Fruit fly (Drosophila melanogaster) whole organism, embryonic: ENCODE measurements around the gene CG15725.

Experiments
- ATbp ChIP-seq: fragments of 200-800 bp; sonication (Bioruptor generic); optimal IDR thresholded peaks from 2 replicates; lab custom pipeline; 2017; ENCODE audit warnings: missing biosample characterization, mild to moderate bottlenecking, missing genetic modification characterization, missing genetic modification reagents
- CG10147 ChIP-seq: fragments of 200-800 bp; sonication (Bioruptor generic); optimal IDR thresholded peaks from 2 replicates; lab custom pipeline; 2019; ENCODE audit warnings: missing biosample characterization, mild to moderate bottlenecking, missing genetic modification characterization, moderate library complexity
- CG10979 ChIP-seq: fragments of 200-800 bp; sonication (Bioruptor generic); optimal IDR thresholded peaks from 2 replicates; lab custom pipeline; 2018; ENCODE audit warnings: missing biosample characterization, mild to moderate bottlenecking, missing genetic modification characterization, moderate library complexity
- CG11504 ChIP-seq: fragments of 200-800 bp; sonication (Bioruptor generic); optimal IDR thresholded peaks from 3 replicates; lab custom pipeline; 2019; ENCODE audit warnings: missing biosample characterization, mild to moderate bottlenecking, missing genetic modification characterization, moderate library complexity
- CG12104 ChIP-seq: fragments of 200-800 bp; sonication (Bioruptor generic); optimal IDR thresholded peaks from 3 replicates; lab custom pipeline; 2016; ENCODE audit warnings: missing biosample characterization, missing genetic modification characterization
- CG12155 ChIP-seq: fragments of 200-800 bp; sonication (Bioruptor generic); optimal IDR thresholded peaks from 3 replicates; lab custom pipeline; 2016; ENCODE audit warnings: missing biosample characterization, missing genetic modification characterization
- CG1529 ChIP-seq: fragments of 200-800 bp; sonication (Bioruptor generic); optimal IDR thresholded peaks from 3 replicates; lab custom pipeline; 2018; ENCODE audit warnings: missing biosample characterization, missing genetic modification characterization
- CG15696 ChIP-seq: fragments of 200-800 bp; sonication (Bioruptor generic); optimal IDR thresholded peaks from 2 replicates; lab custom pipeline; 2019; ENCODE audit warnings: missing biosample characterization, mild to moderate bottlenecking, missing genetic modification characterization, moderate library complexity
- CG16813 ChIP-seq: fragments of 200-800 bp; sonication (Bioruptor generic); IDR thresholded peaks from 3 replicates; pipeline ENCODE4 v1.3.6; 2022; ENCODE audit warnings: missing biosample characterization, missing genetic modification characterization; ENCODE audit not compliant: partially characterized antibody
- CG16815 ChIP-seq: fragments of 200-800 bp; sonication (Bioruptor generic); optimal IDR thresholded peaks from 3 replicates; lab custom pipeline; 2017; ENCODE audit warnings: missing biosample characterization, mild to moderate bottlenecking, missing genetic modification characterization
- CG17359 ChIP-seq: fragments of 200-800 bp; sonication (Bioruptor generic); optimal IDR thresholded peaks from 3 replicates; lab custom pipeline; 2018; ENCODE audit warnings: missing biosample characterization, mild to moderate bottlenecking, missing genetic modification characterization, moderate library complexity
- CG18011 ChIP-seq: fragments of 200-800 bp; sonication (Bioruptor generic); optimal IDR thresholded peaks from 2 replicates; lab custom pipeline; 2017; ENCODE audit warnings: missing biosample characterization, missing genetic modification characterization, mild to moderate bottlenecking, moderate library complexity, missing genotype
- CG18476 ChIP-seq: fragments of 200-800 bp; sonication (Bioruptor generic); optimal IDR thresholded peaks from 2 replicates; lab custom pipeline; 2016; ENCODE audit warnings: missing biosample characterization, mild to moderate bottlenecking, missing genetic modification characterization
- CG2889 ChIP-seq: fragments of 200-800 bp; sonication (Bioruptor generic); IDR thresholded peaks from 3 replicates; pipeline ENCODE4 v1.3.6; 2022; ENCODE audit warnings: missing biosample characterization, missing genetic modification characterization
- CG32532 ChIP-seq: fragments of 200-800 bp; sonication (Bioruptor generic); IDR thresholded peaks from 2 replicates; pipeline ENCODE4 v1.3.6; 2022; ENCODE audit warnings: missing biosample characterization, missing genetic modification characterization
- CG3995 ChIP-seq: fragments of 200-800 bp; sonication (Bioruptor generic); optimal IDR thresholded peaks from 3 replicates; lab custom pipeline; 2016; ENCODE audit warnings: missing biosample characterization, missing genetic modification characterization
- CG4820 ChIP-seq: fragments of 200-800 bp; sonication (Bioruptor generic); optimal IDR thresholded peaks from 3 replicates; lab custom pipeline; 2016; ENCODE audit warnings: missing biosample characterization, missing genetic modification characterization
- CG7271 ChIP-seq: fragments of 200-800 bp; sonication (Bioruptor generic); optimal IDR thresholded peaks from 2 replicates; lab custom pipeline; 2018; ENCODE audit warnings: missing biosample characterization, mild to moderate bottlenecking, missing genetic modification characterization, moderate library complexity
- CG7357 ChIP-seq: fragments of 200-800 bp; sonication (Bioruptor generic); IDR thresholded peaks from 3 replicates; pipeline ENCODE4 v1.3.6; 2022; ENCODE audit warnings: missing biosample characterization, missing genetic modification characterization
- CG9817 ChIP-seq: fragments of 200-800 bp; sonication (Bioruptor generic); optimal IDR thresholded peaks from 2 replicates; lab custom pipeline; 2018; ENCODE audit warnings: missing biosample characterization, mild to moderate bottlenecking, missing genetic modification characterization, moderate library complexity
- Deaf1 ChIP-seq: fragments of 200-800 bp; optimal IDR thresholded peaks from 3 replicates; lab custom pipeline; 2019; ENCODE audit warnings: missing biosample characterization, mild to moderate bottlenecking, missing genetic modification characterization, moderate library complexity
- Dip2 ChIP-seq: fragments of 200-800 bp; sonication (Bioruptor generic); IDR thresholded peaks from 2 replicates; pipeline ENCODE4 v1.3.6; 2022; ENCODE audit warnings: missing biosample characterization, missing genetic modification characterization
- Gsc ChIP-seq: fragments of 200-800 bp; sonication (Bioruptor generic); IDR thresholded peaks from 2 replicates; pipeline ENCODE4 v1.3.6; 2022; ENCODE audit warnings: missing biosample characterization, missing genetic modification characterization
- HHEX ChIP-seq: fragments of 200-800 bp; sonication (Bioruptor generic); optimal IDR thresholded peaks from 3 replicates; lab custom pipeline; 2017; ENCODE audit warnings: missing biosample characterization, mild to moderate bottlenecking, missing genetic modification characterization, missing genetic modification reagents
- Meics ChIP-seq: fragments of 200-800 bp; sonication (Bioruptor generic); optimal IDR thresholded peaks from 2 replicates; lab custom pipeline; 2017; ENCODE audit warnings: missing biosample characterization, mild to moderate bottlenecking, missing genetic modification characterization
- Nf-YB ChIP-seq: fragments of 200-800 bp; sonication (Bioruptor generic); optimal IDR thresholded peaks from 3 replicates; lab custom pipeline; 2019; ENCODE audit warnings: missing biosample characterization, mild to moderate bottlenecking, missing genetic modification characterization, moderate library complexity
- NfI ChIP-seq: fragments of 200-800 bp; sonication (Bioruptor generic); optimal IDR thresholded peaks from 3 replicates; lab custom pipeline; 2018; ENCODE audit warnings: missing biosample characterization, mild to moderate bottlenecking, missing genetic modification characterization, moderate library complexity
- Six4 ChIP-seq: fragments of 200-800 bp; sonication (Bioruptor generic); optimal IDR thresholded peaks from 2 replicates; lab custom pipeline; 2016; ENCODE audit warnings: missing biosample characterization, missing genetic modification characterization
- Tbp ChIP-seq: fragments of >200 bp; optimal IDR thresholded peaks from 2 replicates; lab custom pipeline; 2018; ENCODE audit warnings: missing biosample characterization, missing genetic modification characterization
- amos ChIP-seq: fragments of 200-800 bp; sonication (Bioruptor generic); IDR thresholded peaks from 2 replicates; pipeline ENCODE4 v1.3.6; 2022; ENCODE audit warnings: missing biosample characterization, missing genetic modification characterization; ENCODE audit not compliant: partially characterized antibody
- ara ChIP-seq: fragments of 200-800 bp; sonication (Bioruptor generic); IDR thresholded peaks from 2 replicates; pipeline ENCODE4 v1.3.6; 2022; ENCODE audit warnings: missing biosample characterization, missing genetic modification characterization
- danr ChIP-seq: fragments of 200-800 bp; sonication (Bioruptor generic); IDR thresholded peaks from 2 replicates; pipeline ENCODE4 v1.3.6; 2022; ENCODE audit warnings: missing biosample characterization, missing genetic modification characterization
- emc ChIP-seq: fragments of 200-800 bp; sonication (Bioruptor generic); optimal IDR thresholded peaks from 2 replicates; lab custom pipeline; 2016; ENCODE audit warnings: missing biosample characterization, missing genetic modification characterization
- esg ChIP-seq: fragments of 200-800 bp; sonication (Bioruptor generic); conservative IDR thresholded peaks from 2 replicates; pipeline ENCODE4 v1.3.6; 2022; ENCODE audit warnings: missing biosample characterization, missing genetic modification characterization
- fd102C ChIP-seq: fragments of 200-800 bp; sonication (Bioruptor generic); optimal IDR thresholded peaks from 2 replicates; lab custom pipeline; 2018; ENCODE audit warnings: missing biosample characterization, mild to moderate bottlenecking, missing genetic modification characterization, moderate library complexity
- gem ChIP-seq: fragments of 200-800 bp; sonication (Bioruptor generic); optimal IDR thresholded peaks from 2 replicates; lab custom pipeline; 2019; ENCODE audit warnings: missing biosample characterization, mild to moderate bottlenecking, missing genetic modification characterization, moderate library complexity
- kah ChIP-seq: fragments of 200-800 bp; sonication (Bioruptor generic); optimal IDR thresholded peaks from 2 replicates; lab custom pipeline; 2018; ENCODE audit warnings: missing biosample characterization, mild to moderate bottlenecking, missing genetic modification characterization
- lov ChIP-seq, 2 experiments: fragments of 200-800 bp in 1 of 2; fragments of >200 bp in 1 of 2; sonication (Bioruptor generic) in 1 of 2; IDR thresholded peaks in 1 of 2; optimal IDR thresholded peaks in 1 of 2; 2 replicates in 1 of 2; 3 replicates in 1 of 2; pipeline versions ENCODE4 v1.3.6 to Lab custom; 2017 to 2022; ENCODE audit warnings: missing biosample characterization in 1 of 2, missing genetic modification characterization in 1 of 2
- mirr ChIP-seq: fragments of 200-800 bp; sonication (Bioruptor generic); optimal IDR thresholded peaks from 3 replicates; lab custom pipeline; 2018; ENCODE audit warnings: missing biosample characterization, mild to moderate bottlenecking, missing genetic modification characterization
- nerfin-1 ChIP-seq: fragments of 200-800 bp; sonication (Bioruptor generic); optimal IDR thresholded peaks from 3 replicates; lab custom pipeline; 2019; ENCODE audit warnings: missing biosample characterization, mild to moderate bottlenecking, missing genetic modification characterization, moderate library complexity
- pan ChIP-seq, 4 experiments: fragments of >200 bp in 3 of 4; fragments of 200-800 bp in 1 of 4; sonication (Bioruptor generic) in 1 of 4; optimal IDR thresholded peaks in 3 of 4; IDR thresholded peaks in 1 of 4; 2 replicates each; pipeline versions ENCODE4 v1.3.6 to Lab custom; 2017 to 2022; ENCODE audit warnings: missing biosample characterization in 2 of 4, missing genetic modification characterization in 2 of 4, mixed read lengths in 1 of 4
- phol ChIP-seq: fragments of 200-800 bp; sonication (Bioruptor generic); optimal IDR thresholded peaks from 3 replicates; lab custom pipeline; 2018; ENCODE audit warnings: missing biosample characterization, mild to moderate bottlenecking, missing genetic modification characterization, moderate library complexity
- row ChIP-seq: fragments of 200-800 bp; sonication (Bioruptor generic); IDR thresholded peaks from 3 replicates; pipeline ENCODE4 v1.3.6; 2022; ENCODE audit warnings: missing biosample characterization, missing genetic modification characterization
- sens ChIP-seq: fragments of 200-800 bp; sonication (Bioruptor generic); peaks from one replicate; lab custom pipeline; 2016; ENCODE audit warnings: missing biosample characterization, missing genetic modification characterization
- sim ChIP-seq: fragments of 200-800 bp; sonication (Bioruptor generic); IDR thresholded peaks from 2 replicates; pipeline ENCODE4 v1.3.6; 2022; ENCODE audit warnings: missing biosample characterization, missing genetic modification characterization
- tin ChIP-seq: fragments of 200-800 bp; sonication (Bioruptor generic); optimal IDR thresholded peaks from 3 replicates; lab custom pipeline; 2016; ENCODE audit warnings: missing biosample characterization, missing genetic modification characterization
- trem ChIP-seq: fragments of 200-800 bp; optimal IDR thresholded peaks from 3 replicates; lab custom pipeline; 2019; ENCODE audit warnings: missing biosample characterization, mild to moderate bottlenecking, missing genetic modification characterization, moderate library complexity
- unpg ChIP-seq: fragments of 200-800 bp; sonication (Bioruptor generic); optimal IDR thresholded peaks from 3 replicates; lab custom pipeline; 2018; ENCODE audit warnings: missing biosample characterization, mild to moderate bottlenecking, missing genetic modification characterization, moderate library complexity
- wdn ChIP-seq: fragments of 200-800 bp; sonication (Bioruptor generic); IDR thresholded peaks from 2 replicates; pipeline ENCODE4 v1.3.6; 2022; ENCODE audit warnings: missing biosample characterization, missing genetic modification characterization

The CG15725 gene

dm6 chrX:12666471-12666884 lies 39.2 kb upstream of the CG15725 start (continued):
- TF ChIP-seq lov (optimal IDR thresholded peaks at IDR 0.05; lab: Kevin White, UChicago) (no peak), lov (GFP tag; IDR thresholded peaks at IDR 0.05; lab: Robert Waterston, UW) (peak; percentile 94), Meics (peak; percentile 94), Deaf1 (tag; lab: Kevin White, UChicago) (peak; percentile 85), CG15696 (tag; lab: Kevin White, UChicago) (peak; percentile 99), CG16815 (GFP tag; lab: Kevin White, UChicago) (peak; percentile 94), tin (peak; percentile 96), Nf-YB (GFP tag; lab: Kevin White, UChicago) (peak; percentile 88), ara (peak; percentile 97), esg (peak; percentile 89), emc (peak; percentile 76), CG17359 (tag; lab: Kevin White, UChicago) (peak; percentile 97), NfI (GFP tag; lab: Kevin White, UChicago) (peak; percentile 94), row (GFP tag; lab: Robert Waterston, UW) (peak; percentile 98), CG7357 (GFP tag; lab: Robert Waterston, UW) (peak; percentile 88), CG10147 (peak; percentile 93), CG9817 (tag; lab: Kevin White, UChicago) (peak; percentile 96), CG4820 (GFP tag; lab: Kevin White, UChicago) (peak; percentile 94), CG1529 (GFP tag; lab: Kevin White, UChicago) (peak; percentile 90), Tbp (no peak), CG3995 (GFP tag; lab: Kevin White, UChicago) (peak; percentile 56), mirr (GFP tag; lab: Kevin White, UChicago) (peak; percentile 51), fd102C (peak; percentile 87), CG12155 (GFP tag; lab: Kevin White, UChicago) (peak; percentile 93), sens (GFP tag; lab: Kevin White, UChicago) (peak; percentile 97), HHEX (peak; percentile 93), nerfin-1 (tag; lab: Kevin White, UChicago) (peak; percentile 96), sim (GFP tag; lab: Robert Waterston, UW) (peak; percentile 95), CG7271 (tag; lab: Kevin White, UChicago) (peak; percentile 91), Six4 (peak; percentile 96), danr (peak; percentile 90), CG18011 (GFP tag; lab: Kevin White, UChicago) (peak; percentile 64), Dip2 (GFP tag; lab: Robert Waterston, UW) (0 out of 2 replicates have a peak, but pooled peaks have one; percentile 37), unpg (GFP tag; lab: Kevin White, UChicago) (peak; percentile 98), phol (tag; lab: Kevin White, UChicago) (peak; percentile 96), CG2889 (GFP tag; lab: Robert Waterston, UW) (peak; percentile 89), pan (optimal IDR thresholded peaks at IDR 0.05; lab: Kevin White, UChicago) (no peak), pan (GFP tag; optimal IDR thresholded peaks at IDR 0.05 in 1 of 2, IDR thresholded peaks at IDR 0.05 in 1 of 2) (peak in 1 of 2 experiments; percentile 97), gem (tag; lab: Kevin White, UChicago) (peak; percentile 99), wdn (GFP tag; lab: Robert Waterston, UW) (peak; percentile 90), CG10979 (peak; percentile 98), CG32532 (GFP tag; lab: Robert Waterston, UW) (peak; percentile 98), trem (peak; percentile 96), CG16813 (no peak), kah (GFP tag; lab: Kevin White, UChicago) (peak; percentile 95), Gsc (no peak; the same call in 1 of the 2 replicates), ATbp (GFP tag; lab: Kevin White, UChicago) (peak; percentile 90), amos (GFP tag; lab: Robert Waterston, UW) (no peak), CG11504 (tag; lab: Kevin White, UChicago) (peak; percentile 96), CG12104 (GFP tag; lab: Kevin White, UChicago) (peak; percentile 97), CG18476 (GFP tag; lab: Kevin White, UChicago) (peak; percentile 92)
